Worm (Caenorhabditis elegans) whole organism, young adult: Measurements from ENCODE around the gene par-1.

Experiments
- madf-8 ChIP-seq: fragments of 200-800 bp; sonication (Bioruptor generic); conservative IDR thresholded peaks from 2 replicates; pipeline ENCODE4 v1.3.6; 2022; ENCODE audit warnings: missing genetic modification reagents, missing genetic modification characterization, missing compliant biosample characterization
- pha-4 ChIP-seq: fragments of 150-350 bp; sonication (generic microtip); optimal IDR thresholded peaks from 2 replicates; lab custom pipeline; 2014; ENCODE audit warnings: missing biosample characterization, missing genetic modification reagents, missing genetic modification characterization
- snpc-4 ChIP-seq, 5 experiments: fragments of 150-350 bp in 1 of 5; sonication (generic microtip) in 4 of 5; optimal IDR thresholded peaks; 2 replicates each; lab custom pipeline; 2014 to 2018; ENCODE audit warnings: missing genetic modification characterization in 5 of 5, missing biosample characterization in 3 of 5, antibody characterized with exemption in 2 of 5, mild to moderate bottlenecking in 2 of 5, missing compliant biosample characterization in 2 of 5, missing genotype in 2 of 5, moderate library complexity in 2 of 5, missing genetic modification reagents in 1 of 5

DNA sequence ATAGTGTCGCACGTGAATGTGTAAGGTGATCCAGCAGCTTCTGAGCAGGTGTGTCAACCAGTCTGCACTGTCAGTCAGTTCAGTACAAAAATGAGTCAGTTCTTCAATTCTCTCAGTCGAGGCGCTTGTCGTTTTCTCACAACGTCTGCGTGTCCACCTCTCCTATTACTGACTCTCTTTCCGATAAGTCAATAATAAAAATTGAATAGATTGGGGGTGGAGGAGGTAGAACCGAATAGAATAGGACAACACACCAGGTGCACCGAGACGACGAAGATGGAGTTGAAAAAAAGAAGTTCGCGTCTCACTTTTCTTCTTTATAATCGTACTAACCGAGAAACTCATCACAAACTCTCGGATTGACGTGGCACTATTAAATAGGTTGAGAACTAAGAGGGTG is 17.3 kb downstream of the par-1 start:
- TF ChIP-seq pha-4 = no peak
- TF ChIP-seq madf-8 = no peak
- TF ChIP-seq snpc-4 (GFP tag; optimal IDR thresholded peaks at IDR 0.05; lab: Kevin White, UChicago) = no peak
- TF ChIP-seq snpc-4 (tag; optimal IDR thresholded peaks at IDR 0.05; lab: Kevin White, UChicago) = no peak
